Fruit fly (Drosophila melanogaster): ENCODE data around the gene CG43783.

The CG43783 gene

dm6 chr3L:8996899-8997685 lies 43.0 kb upstream of the CG43783 start:
- TF ChIP-seq lz (GFP tag; optimal IDR thresholded peaks at IDR 0.05), result no peak
- TF ChIP-seq eg (GFP tag; IDR thresholded peaks at IDR 0.05), result 0 out of 3 replicates have a peak, but pooled peaks have one; percentile 34
- no peak for TF ChIP-seq salr (GFP tag; optimal IDR thresholded peaks at IDR 0.05)
- TF ChIP-seq Sox102F (GFP tag; optimal IDR thresholded peaks at IDR 0.05), result peak; percentile 13
- TF ChIP-seq fd59A (GFP tag; optimal IDR thresholded peaks at IDR 0.05), result no peak
- peak; percentile 52 for TF ChIP-seq achi (GFP tag; optimal IDR thresholded peaks at IDR 0.05)
- peak; percentile 89 for TF ChIP-seq svp (GFP tag)
- TF ChIP-seq CG6854 (GFP tag; optimal IDR thresholded peaks at IDR 0.05), result peak; percentile 41
- TF ChIP-seq spab (GFP tag; optimal IDR thresholded peaks at IDR 0.05), result no peak
- peak; percentile 18 for TF ChIP-seq net (GFP tag; optimal IDR thresholded peaks at IDR 0.05)
- 0 out of 3 replicates have a peak, but pooled peaks have one; percentile 18 for TF ChIP-seq CG6163 (GFP tag; IDR thresholded peaks at IDR 0.05)
- TF ChIP-seq Eip93F (GFP tag; optimal IDR thresholded peaks at IDR 0.05), result no peak
- no peak for TF ChIP-seq Ets21C (GFP tag; optimal IDR thresholded peaks at IDR 0.05)
- TF ChIP-seq CG3919 (GFP tag; optimal IDR thresholded peaks at IDR 0.05), result peak; percentile 15
- peak; percentile 14; the same call in 1 of the 3 replicates for TF ChIP-seq CG8119 (GFP tag; IDR thresholded peaks at IDR 0.05)
- no peak for TF ChIP-seq CG6808 (GFP tag; optimal IDR thresholded peaks at IDR 0.05)
- TF ChIP-seq CG15336 (GFP tag; IDR thresholded peaks at IDR 0.05), result 0 out of 2 replicates have a peak, but pooled peaks have one; percentile 31
- TF ChIP-seq dsx (GFP tag; optimal IDR thresholded peaks at IDR 0.05; ENCODE audit: poor library complexity, severe bottlenecking), result peak; percentile 26
- peak; percentile 2 for TF ChIP-seq CG1621 (tag; optimal IDR thresholded peaks at IDR 0.05)
- TF ChIP-seq ss (GFP tag; optimal IDR thresholded peaks at IDR 0.05), result peak in 1 of 2 experiments; percentile 21
- TF ChIP-seq Eip78C (GFP tag), result peak; percentile 32
- TF ChIP-seq CG7368 (GFP tag; optimal IDR thresholded peaks at IDR 0.05), result no peak
- no peak for TF ChIP-seq Ets96B (tag; optimal IDR thresholded peaks at IDR 0.05)
- peak; percentile 91 for TF ChIP-seq Blimp-1 (GFP tag; optimal IDR thresholded peaks at IDR 0.05)
- no peak for TF ChIP-seq CG34406 (GFP tag; optimal IDR thresholded peaks at IDR 0.05)

dm6 chr3L:8996173-8996767 lies 42.2 kb upstream of the CG43783 start:
- TF ChIP-seq Eip75B (GFP tag; optimal IDR thresholded peaks at IDR 0.05) (peak; percentile 89), CG3919 (GFP tag; optimal IDR thresholded peaks at IDR 0.05) (peak; percentile 91), dsx (GFP tag; optimal IDR thresholded peaks at IDR 0.05; ENCODE audit: poor library complexity, severe bottlenecking) (no peak), Blimp-1 (GFP tag; optimal IDR thresholded peaks at IDR 0.05) (peak; percentile 59), CG11902 (GFP tag; optimal IDR thresholded peaks at IDR 0.05) (peak; percentile 86), eg (GFP tag; IDR thresholded peaks at IDR 0.05) (peak; percentile 97), salr (GFP tag; optimal IDR thresholded peaks at IDR 0.05) (peak in 1 of 2 experiments; percentile 31), CG34406 (GFP tag; optimal IDR thresholded peaks at IDR 0.05) (peak; percentile 82), Met (GFP tag; optimal IDR thresholded peaks at IDR 0.05) (no peak), CG32006 (GFP tag; optimal IDR thresholded peaks at IDR 0.05) (peak; percentile 97), CG6854 (GFP tag; optimal IDR thresholded peaks at IDR 0.05) (no peak), Ets21C (GFP tag; optimal IDR thresholded peaks at IDR 0.05) (peak; percentile 82), achi (GFP tag; optimal IDR thresholded peaks at IDR 0.05) (peak; percentile 87), CG16779 (tag; optimal IDR thresholded peaks at IDR 0.05) (no peak), dac (GFP tag; optimal IDR thresholded peaks at IDR 0.05) (peak; percentile 89), CG10631 (GFP tag; optimal IDR thresholded peaks at IDR 0.05) (no peak), CG8319 (GFP tag; optimal IDR thresholded peaks at IDR 0.05) (peak; percentile 74), Gug (GFP tag; IDR thresholded peaks at IDR 0.05) (peak; percentile 86), Hr4 (GFP tag; optimal IDR thresholded peaks at IDR 0.05) (peak; percentile 97), fd59A (GFP tag; optimal IDR thresholded peaks at IDR 0.05) (peak; percentile 51), CG6163 (GFP tag; IDR thresholded peaks at IDR 0.05) (peak; percentile 95), CG9139 (GFP tag; optimal IDR thresholded peaks at IDR 0.05) (no peak), svp (GFP tag) (peak; percentile 95), cyc (GFP tag; optimal IDR thresholded peaks at IDR 0.05) (peak; percentile 89), Sox102F (GFP tag; optimal IDR thresholded peaks at IDR 0.05) (no peak), Smox (GFP tag; optimal IDR thresholded peaks at IDR 0.05) (no peak), CG6808 (GFP tag; optimal IDR thresholded peaks at IDR 0.05) (no peak), CG6792 (GFP tag; optimal IDR thresholded peaks at IDR 0.05) (peak; percentile 89), CG7368 (GFP tag; optimal IDR thresholded peaks at IDR 0.05) (peak; percentile 87), OdsH (GFP tag; optimal IDR thresholded peaks at IDR 0.05) (peak; percentile 90), vri (GFP tag; optimal IDR thresholded peaks at IDR 0.05) (no peak), CG6276 (GFP tag; optimal IDR thresholded peaks at IDR 0.05) (peak; percentile 91), CG11762 (GFP tag; optimal IDR thresholded peaks at IDR 0.05; ENCODE audit: insufficient read depth) (peak; percentile 74), topi (GFP tag; optimal IDR thresholded peaks at IDR 0.05) (peak; percentile 88), fd85E (GFP tag; optimal IDR thresholded peaks at IDR 0.05) (peak; percentile 31)

Measured in whole organism, prepupa.